Worm (Caenorhabditis elegans): ENCODE measurements around the gene dmsr-9.

DNA sequence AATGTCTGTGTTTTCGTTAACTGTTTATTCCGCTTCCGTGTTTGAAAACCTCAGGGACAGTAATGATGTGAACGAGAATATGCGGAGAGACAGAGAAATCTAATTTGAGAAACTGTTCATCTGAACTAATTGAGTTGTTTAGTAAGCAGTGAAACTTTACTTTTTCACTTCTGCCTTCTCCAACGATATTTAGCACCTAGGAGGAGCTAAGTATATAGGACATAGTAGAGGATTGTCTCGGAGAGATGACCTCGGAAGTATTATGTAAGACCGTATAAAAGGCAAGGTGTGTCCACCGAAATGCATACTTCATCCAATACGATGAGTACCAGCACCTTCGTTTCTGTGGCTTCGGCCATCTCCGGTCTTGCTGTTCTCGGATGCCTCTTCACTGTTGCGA lies 29.9 kb upstream of the dmsr-9 start, which contains the start of gene col-141:
- no peak for TF ChIP-seq lin-13 (GFP tag; optimal IDR thresholded peaks at IDR 0.05)
- TF ChIP-seq fkh-10 (GFP tag; optimal IDR thresholded peaks at IDR 0.05) = no peak
- TF ChIP-seq zip-11 (GFP tag; IDR thresholded peaks at IDR 0.05) = no peak
- no peak for TF ChIP-seq nhr-11 (tag; optimal IDR thresholded peaks at IDR 0.05)
- TF ChIP-seq unc-39 (tag; optimal IDR thresholded peaks at IDR 0.05) = no peak
- no peak for TF ChIP-seq ama-1 (optimal IDR thresholded peaks at IDR 0.05)
- no peak for TF ChIP-seq ZK337.2 (GFP tag; IDR thresholded peaks at IDR 0.05)
- no peak for TF ChIP-seq lsy-2 (tag; optimal IDR thresholded peaks at IDR 0.05)

All from whole organism, L4 larva.